1 fruit fly cellular context compared by ENCODE assay signal in genomic region chr3R:16069266-16069665, dm6.
TF ChIP-seq lines count a peak whose summit lies in the region.

No protein-coding gene starts in this region.

TF ChIP-seq in whole organism, embryonic, 481 proteins besides CTCF, POLR2A, EP300 and RAD21 (continued from another document):
- TF ChIP-seq zen (tag; optimal IDR thresholded peaks at IDR 0.05; lab: Kevin White, UChicago): no peak
- TF ChIP-seq rib (GFP tag; IDR thresholded peaks at IDR 0.05; lab: Robert Waterston, UW): no peak
- no peak for TF ChIP-seq Abd-B (GFP tag; optimal IDR thresholded peaks at IDR 0.05; lab: Kevin White, UChicago)
- 0 out of 2 replicates have a peak, but pooled peaks have one; percentile 7 for TF ChIP-seq CG17328 (GFP tag; IDR thresholded peaks at IDR 0.05; lab: Robert Waterston, UW)
- TF ChIP-seq CG17385 (GFP tag; optimal IDR thresholded peaks at IDR 0.05; lab: Kevin White, UChicago): peak; percentile 41
- no peak for TF ChIP-seq CG5953 (GFP tag; IDR thresholded peaks at IDR 0.05; lab: Robert Waterston, UW)
- TF ChIP-seq CG15011 (GFP tag; optimal IDR thresholded peaks at IDR 0.05; lab: Kevin White, UChicago): peak; percentile 43
- TF ChIP-seq CG11398 (GFP tag; optimal IDR thresholded peaks at IDR 0.05; lab: Kevin White, UChicago): no peak
- TF ChIP-seq CG7556 (GFP tag; optimal IDR thresholded peaks at IDR 0.05; lab: Kevin White, UChicago): no peak
- TF ChIP-seq Hmr (GFP tag; optimal IDR thresholded peaks at IDR 0.05; lab: Kevin White, UChicago): no peak
- TF ChIP-seq CG8359 (GFP tag; optimal IDR thresholded peaks at IDR 0.05; lab: Kevin White, UChicago; ENCODE audit: borderline replicate concordance): peak; percentile 54
- TF ChIP-seq H2.0 (GFP tag; IDR thresholded peaks at IDR 0.05; lab: Robert Waterston, UW): no peak
- peak; percentile 5 for TF ChIP-seq YL-1 (GFP tag; optimal IDR thresholded peaks at IDR 0.05; lab: Kevin White, UChicago)
- TF ChIP-seq gce (GFP tag; IDR thresholded peaks at IDR 0.05; lab: Robert Waterston, UW): peak; percentile 43; the same call in 1 of the 3 replicates
- peak; percentile 3 for TF ChIP-seq CG6654 (GFP tag; optimal IDR thresholded peaks at IDR 0.05; lab: Kevin White, UChicago)
- peak; percentile 33 for TF ChIP-seq wek (GFP tag; optimal IDR thresholded peaks at IDR 0.05; lab: Kevin White, UChicago)
- TF ChIP-seq CG9437 (GFP tag; optimal IDR thresholded peaks at IDR 0.05; lab: Kevin White, UChicago): no peak
- TF ChIP-seq oc (tag; optimal IDR thresholded peaks at IDR 0.05; lab: Kevin White, UChicago): peak; percentile 73
- TF ChIP-seq CG30431 (GFP tag; optimal IDR thresholded peaks at IDR 0.05; lab: Kevin White, UChicago): no peak
- no peak for TF ChIP-seq CG11456 (GFP tag; IDR thresholded peaks at IDR 0.05; lab: Robert Waterston, UW)
- no peak for TF ChIP-seq dimm (GFP tag; IDR thresholded peaks at IDR 0.05; lab: Robert Waterston, UW)
- TF ChIP-seq bcd (GFP tag; optimal IDR thresholded peaks at IDR 0.05; lab: Kevin White, UChicago): peak; percentile 25
- peak; percentile 40 for TF ChIP-seq CG33557 (GFP tag; optimal IDR thresholded peaks at IDR 0.05; lab: Kevin White, UChicago)
- no peak for TF ChIP-seq Mrtf (GFP tag; IDR thresholded peaks at IDR 0.05; lab: Robert Waterston, UW)
- no peak for TF ChIP-seq CG30020 (tag; optimal IDR thresholded peaks at IDR 0.05; lab: Kevin White, UChicago)
- TF ChIP-seq Lim3 (GFP tag; IDR thresholded peaks at IDR 0.05; lab: Robert Waterston, UW): no peak
- TF ChIP-seq CG3281 (GFP tag; optimal IDR thresholded peaks at IDR 0.05; lab: Kevin White, UChicago): no peak
- 0 out of 2 replicates have a peak, but pooled peaks have one; percentile 18 for TF ChIP-seq CG11696 (GFP tag; IDR thresholded peaks at IDR 0.05; lab: Robert Waterston, UW)
- TF ChIP-seq CG4404 (GFP tag; IDR thresholded peaks at IDR 0.05; lab: Robert Waterston, UW): no peak
- TF ChIP-seq Ptx1 (GFP tag; IDR thresholded peaks at IDR 0.05; lab: Robert Waterston, UW): no peak
- peak; percentile 23; the same call in 1 of the 3 replicates for TF ChIP-seq CG11695 (GFP tag; IDR thresholded peaks at IDR 0.05; lab: Robert Waterston, UW)
- peak; percentile 28 for TF ChIP-seq NC2β (GFP tag; optimal IDR thresholded peaks at IDR 0.05; lab: Kevin White, UChicago)
- TF ChIP-seq ATbp (GFP tag; optimal IDR thresholded peaks at IDR 0.05; lab: Kevin White, UChicago): peak; percentile 83
- no peak for TF ChIP-seq Bteb2 (GFP tag; optimal IDR thresholded peaks at IDR 0.05; lab: Kevin White, UChicago)
- no peak for TF ChIP-seq hkb (optimal IDR thresholded peaks at IDR 0.05; lab: Kevin White, UChicago)
- peak; percentile 49; the same call in 1 of the 2 replicates for TF ChIP-seq hkb (GFP tag; IDR thresholded peaks at IDR 0.05; lab: Robert Waterston, UW)
- TF ChIP-seq CkIIα-i1 (GFP tag; IDR thresholded peaks at IDR 0.05; lab: Robert Waterston, UW): no peak
- TF ChIP-seq gfzf (GFP tag; optimal IDR thresholded peaks at IDR 0.05; lab: Kevin White, UChicago): no peak
- peak; percentile 47; the same call in 1 of the 2 replicates for TF ChIP-seq Rfx (GFP tag; IDR thresholded peaks at IDR 0.05; lab: Robert Waterston, UW)
- TF ChIP-seq emc (GFP tag; optimal IDR thresholded peaks at IDR 0.05; lab: Kevin White, UChicago): no peak
- peak; percentile 45; the same call in 1 of the 3 replicates for TF ChIP-seq zfh1 (GFP tag; IDR thresholded peaks at IDR 0.05; lab: Robert Waterston, UW)
- no peak for TF ChIP-seq Pdp1 (GFP tag; optimal IDR thresholded peaks at IDR 0.05; lab: Kevin White, UChicago)
- TF ChIP-seq CG2202 (tag; optimal IDR thresholded peaks at IDR 0.05; lab: Kevin White, UChicago): peak; percentile 60
- TF ChIP-seq CG12744 (GFP tag; optimal IDR thresholded peaks at IDR 0.05; lab: Kevin White, UChicago): no peak
- TF ChIP-seq CG32532 (GFP tag; IDR thresholded peaks at IDR 0.05; lab: Robert Waterston, UW): no peak
- no peak for TF ChIP-seq gcm (GFP tag; optimal IDR thresholded peaks at IDR 0.05; lab: Kevin White, UChicago)
- TF ChIP-seq trh (GFP tag; optimal IDR thresholded peaks at IDR 0.05; lab: Kevin White, UChicago): no peak
- no peak for TF ChIP-seq tin (GFP tag; optimal IDR thresholded peaks at IDR 0.05; lab: Kevin White, UChicago)
- peak; percentile 45 for TF ChIP-seq CG18619 (GFP tag; optimal IDR thresholded peaks at IDR 0.05; lab: Kevin White, UChicago)
- no peak for TF ChIP-seq lov (optimal IDR thresholded peaks at IDR 0.05; lab: Kevin White, UChicago)
- no peak for TF ChIP-seq lov (GFP tag; IDR thresholded peaks at IDR 0.05; lab: Robert Waterston, UW)
- TF ChIP-seq Hr78 (GFP tag; optimal IDR thresholded peaks at IDR 0.05; lab: Kevin White, UChicago): no peak
- TF ChIP-seq CG17912 (GFP tag; optimal IDR thresholded peaks at IDR 0.05; lab: Kevin White, UChicago): peak; percentile 48
- peak; percentile 25 for TF ChIP-seq Nf-YB (GFP tag; optimal IDR thresholded peaks at IDR 0.05; lab: Kevin White, UChicago)
- TF ChIP-seq CG11093 (GFP tag; IDR thresholded peaks at IDR 0.05; lab: Robert Waterston, UW): no peak
- no peak for TF ChIP-seq CG1529 (GFP tag; optimal IDR thresholded peaks at IDR 0.05; lab: Kevin White, UChicago)
- no peak for TF ChIP-seq jumu (GFP tag; optimal IDR thresholded peaks at IDR 0.05; lab: Kevin White, UChicago)
- peak; percentile 54 for TF ChIP-seq mirr (GFP tag; optimal IDR thresholded peaks at IDR 0.05; lab: Kevin White, UChicago)
- peak; percentile 94 for TF ChIP-seq kni (GFP tag; optimal IDR thresholded peaks at IDR 0.05; lab: Kevin White, UChicago)
- TF ChIP-seq Hey (tag; optimal IDR thresholded peaks at IDR 0.05; lab: Kevin White, UChicago): peak; percentile 13
- peak; percentile 73 for TF ChIP-seq vvl (GFP tag; IDR thresholded peaks at IDR 0.05; lab: Robert Waterston, UW)
- TF ChIP-seq CoRest (tag; optimal IDR thresholded peaks at IDR 0.05; lab: Kevin White, UChicago): peak; percentile 6
- no peak for TF ChIP-seq CG17361 (GFP tag; IDR thresholded peaks at IDR 0.05; lab: Robert Waterston, UW)
- no peak for TF ChIP-seq vfl (GFP tag; optimal IDR thresholded peaks at IDR 0.05; lab: Kevin White, UChicago)
- no peak for TF ChIP-seq HLH3B (GFP tag; IDR thresholded peaks at IDR 0.05; lab: Robert Waterston, UW)
- no peak for TF ChIP-seq CG43689 (GFP tag; IDR thresholded peaks at IDR 0.05; lab: Robert Waterston, UW)
- TF ChIP-seq B-H1 (GFP tag; IDR thresholded peaks at IDR 0.05; lab: Robert Waterston, UW): no peak; the same call in 2 of the 3 replicates
- no peak for TF ChIP-seq CG13287 (GFP tag; IDR thresholded peaks at IDR 0.05; lab: Robert Waterston, UW; ENCODE audit: partially characterized antibody)
- TF ChIP-seq CG11723 (GFP tag; optimal IDR thresholded peaks at IDR 0.05; lab: Kevin White, UChicago): peak; percentile 42
- no peak for TF ChIP-seq hth (optimal IDR thresholded peaks at IDR 0.05; lab: Kevin White, UChicago)
- TF ChIP-seq shn (GFP tag; optimal IDR thresholded peaks at IDR 0.05; lab: Kevin White, UChicago): no peak
- peak; percentile 86 for TF ChIP-seq crol (GFP tag; IDR thresholded peaks at IDR 0.05; lab: Robert Waterston, UW)
- TF ChIP-seq CG14014 (GFP tag; IDR thresholded peaks at IDR 0.05; lab: Robert Waterston, UW): no peak
- TF ChIP-seq luna (GFP tag; optimal IDR thresholded peaks at IDR 0.05; lab: Kevin White, UChicago): no peak
- peak; percentile 75 for TF ChIP-seq Xrp1 (GFP tag; IDR thresholded peaks at IDR 0.05; lab: Robert Waterston, UW)
- TF ChIP-seq Opbp (GFP tag; IDR thresholded peaks at IDR 0.05; lab: Robert Waterston, UW; ENCODE audit: partially characterized antibody): no peak
- no peak for TF ChIP-seq jigr1 (GFP tag; IDR thresholded peaks at IDR 0.05; lab: Robert Waterston, UW)
- peak; percentile 11 for TF ChIP-seq Hsf (GFP tag; optimal IDR thresholded peaks at IDR 0.05; lab: Kevin White, UChicago)
- peak; percentile 22 for TF ChIP-seq CG10431 (GFP tag; optimal IDR thresholded peaks at IDR 0.05; lab: Kevin White, UChicago)
- TF ChIP-seq CG34422 (GFP tag; IDR thresholded peaks at IDR 0.05; lab: Robert Waterston, UW): no peak
- no peak for TF ChIP-seq chn (GFP tag; optimal IDR thresholded peaks at IDR 0.05; lab: Kevin White, UChicago)
- no peak for TF ChIP-seq klu (GFP tag; IDR thresholded peaks at IDR 0.05; lab: Robert Waterston, UW)
- peak in 1 of 2 experiments; percentile 6 for TF ChIP-seq chif (GFP tag; optimal IDR thresholded peaks at IDR 0.05; lab: Kevin White, UChicago)
- no peak for TF ChIP-seq CG6854 (GFP tag; optimal IDR thresholded peaks at IDR 0.05; lab: Kevin White, UChicago)
- TF ChIP-seq grn (GFP tag; optimal IDR thresholded peaks at IDR 0.05; lab: Kevin White, UChicago): no peak
- TF ChIP-seq CG14710 (tag; optimal IDR thresholded peaks at IDR 0.05; lab: Kevin White, UChicago): no peak
- no peak for TF ChIP-seq Drgx (GFP tag; IDR thresholded peaks at IDR 0.05; lab: Robert Waterston, UW)
- TF ChIP-seq Hr39 (optimal IDR thresholded peaks at IDR 0.05; lab: Kevin White, UChicago): no peak
